Worm (Caenorhabditis elegans) whole organism, L1 larva: ENCODE data around the gene Y6E2A.1.
"Not testable (repeated sequence)": the region's sequence is repeated elsewhere in the genome, so short reads cannot be mapped to it uniquely, and the experiment has no call there.

ENCODE experiments used
- C04F5.9 ChIP-seq: sonication (generic microtip); optimal IDR thresholded peaks from 2 replicates; lab custom pipeline; 2016; ENCODE audit warnings: missing genetic modification characterization, missing compliant biosample characterization
- C16A3.4 ChIP-seq: fragments of 150-350 bp; optimal IDR thresholded peaks from 2 replicates; lab custom pipeline; 2014; ENCODE audit warnings: missing biosample characterization, missing genetic modification characterization
- C34B4.2 ChIP-seq: sonication (generic microtip); optimal IDR thresholded peaks from 2 replicates; lab custom pipeline; 2017; ENCODE audit warnings: mild to moderate bottlenecking, missing genetic modification characterization, missing compliant biosample characterization
- F16B12.6 ChIP-seq: fragments of 150-350 bp; optimal IDR thresholded peaks from 2 replicates; lab custom pipeline; 2014; ENCODE audit warnings: missing biosample characterization, missing genetic modification characterization
- Y116A8C.19 ChIP-seq: sonication (generic microtip); optimal IDR thresholded peaks from 2 replicates; lab custom pipeline; 2016; ENCODE audit warnings: missing compliant biosample characterization, missing genetic modification characterization, borderline replicate concordance
- aha-1 ChIP-seq: fragments of 150-350 bp; optimal IDR thresholded peaks from 2 replicates; lab custom pipeline; 2014; ENCODE audit warnings: missing biosample characterization, missing genetic modification characterization
- ama-1 ChIP-seq: fragments of 150-350 bp; optimal IDR thresholded peaks from 2 replicates; lab custom pipeline; 2014
- blmp-1 ChIP-seq: fragments of 150-350 bp; optimal IDR thresholded peaks from 2 replicates; lab custom pipeline; 2014; ENCODE audit warnings: missing biosample characterization, missing genetic modification characterization
- ceh-8 ChIP-seq: fragments of 200-800 bp; sonication (Bioruptor generic); optimal IDR thresholded peaks from 2 replicates; lab custom pipeline; 2018; ENCODE audit warnings: mild to moderate bottlenecking, missing genetic modification characterization, moderate library complexity, missing compliant biosample characterization
- ceh-88 ChIP-seq: fragments of 200-800 bp; sonication (Bioruptor generic); IDR thresholded peaks from 2 replicates; pipeline ENCODE4 v1.3.6; 2022; ENCODE audit warnings: missing genetic modification characterization, missing compliant biosample characterization
- ces-1 ChIP-seq: fragments of 150-350 bp; optimal IDR thresholded peaks from 2 replicates; lab custom pipeline; 2014; ENCODE audit warnings: missing biosample characterization, missing genetic modification reagents, missing genetic modification characterization
- dsc-1 ChIP-seq: sonication (generic microtip); optimal IDR thresholded peaks from 2 replicates; lab custom pipeline; 2016; ENCODE audit warnings: mild to moderate bottlenecking, missing genetic modification characterization, missing compliant biosample characterization
- efl-1 ChIP-seq, 4 experiments: fragments of 150-350 bp; optimal IDR thresholded peaks in 3 of 4; peaks in 1 of 4; 1 replicate in 1 of 4; 2 replicates in 3 of 4; lab custom pipeline; 2014; ENCODE audit warnings: missing biosample characterization in 2 of 4, missing genetic modification characterization in 2 of 4, missing genetic modification reagents in 2 of 4
- efl-3 ChIP-seq: fragments of 200-800 bp; sonication (Bioruptor generic); optimal IDR thresholded peaks from 2 replicates; lab custom pipeline; 2018; ENCODE audit warnings: mild to moderate bottlenecking, missing genetic modification characterization, missing compliant biosample characterization
- egl-27 ChIP-seq, 2 experiments: fragments of 150-350 bp in 1 of 2; sonication (generic microtip); optimal IDR thresholded peaks; 3 replicates each; lab custom pipeline; 2017 to 2018; ENCODE audit warnings: missing biosample characterization in 2 of 2, missing genetic modification characterization in 2 of 2, missing genetic modification reagents in 2 of 2
- elt-2 ChIP-seq: sonication (generic microtip); optimal IDR thresholded peaks from 2 replicates; lab custom pipeline; 2016; ENCODE audit warnings: missing genetic modification characterization, mild to moderate bottlenecking, inconsistent platforms, missing compliant biosample characterization, missing genetic modification reagents
- elt-3 ChIP-seq, 6 experiments: fragments of 150-350 bp in 1 of 6; sonication (generic microtip); optimal IDR thresholded peaks; 2 replicates each; lab custom pipeline; 2017 to 2018; ENCODE audit warnings: missing biosample characterization in 6 of 6, missing genetic modification characterization in 6 of 6, inconsistent platforms in 1 of 6
- ets-5 ChIP-seq: fragments of 200-800 bp; sonication (Bioruptor generic); IDR thresholded peaks from 2 replicates; pipeline ENCODE4 v1.3.6; 2022; ENCODE audit warnings: missing genetic modification characterization, missing compliant biosample characterization
- hlh-17 ChIP-seq: fragments of 200-800 bp; sonication (Bioruptor generic); optimal IDR thresholded peaks from 2 replicates; lab custom pipeline; 2018; ENCODE audit warnings: missing genetic modification characterization, mild to moderate bottlenecking, missing compliant biosample characterization, moderate library complexity, borderline replicate concordance
- hpl-2 ChIP-seq: fragments of 150-350 bp; optimal IDR thresholded peaks from 2 replicates; lab custom pipeline; 2014; ENCODE audit warnings: missing biosample characterization, missing genetic modification reagents, missing genetic modification characterization
- irx-1 ChIP-seq: sonication (generic microtip); optimal IDR thresholded peaks from 2 replicates; lab custom pipeline; 2016; ENCODE audit warnings: missing genetic modification characterization, missing compliant biosample characterization
- isw-1 ChIP-seq: fragments of 200-800 bp; sonication (Bioruptor generic); IDR thresholded peaks from 2 replicates; pipeline ENCODE4 v1.3.6; 2022; ENCODE audit warnings: missing genetic modification characterization, missing compliant biosample characterization
- jun-1 ChIP-seq: fragments of 150-350 bp; optimal IDR thresholded peaks from 2 replicates; lab custom pipeline; 2014; ENCODE audit warnings: missing biosample characterization, missing genetic modification reagents, missing genetic modification characterization
- lin-14 ChIP-seq: fragments of 200-800 bp; sonication (Bioruptor generic); optimal IDR thresholded peaks from 2 replicates; lab custom pipeline; 2018; ENCODE audit warnings: mild to moderate bottlenecking, missing genetic modification characterization, moderate library complexity, missing compliant biosample characterization
- lin-35 ChIP-seq, 2 experiments: fragments of 150-350 bp; optimal IDR thresholded peaks; 2 replicates each; lab custom pipeline; 2014; ENCODE audit warnings: missing biosample characterization in 2 of 2, missing genetic modification characterization in 2 of 2, missing genetic modification reagents in 2 of 2
- mdl-1 ChIP-seq, 2 experiments: fragments of 150-350 bp; optimal IDR thresholded peaks; 2 replicates each; lab custom pipeline; 2014 to 2017; ENCODE audit warnings: missing biosample characterization in 2 of 2, missing genetic modification characterization in 2 of 2, inconsistent platforms in 1 of 2
- nhr-11 ChIP-seq: fragments of 150-350 bp; optimal IDR thresholded peaks from 2 replicates; lab custom pipeline; 2014; ENCODE audit warnings: missing biosample characterization, missing genetic modification characterization
- nhr-19 ChIP-seq: fragments of 200-800 bp; sonication (Bioruptor generic); conservative IDR thresholded peaks from 2 replicates; pipeline ENCODE4 v1.3.6; 2022; ENCODE audit warnings: missing genetic modification characterization, missing compliant biosample characterization
- nhr-20 ChIP-seq: sonication (generic microtip); optimal IDR thresholded peaks from 2 replicates; lab custom pipeline; 2016; ENCODE audit warnings: mild to moderate bottlenecking, missing genetic modification characterization, missing compliant biosample characterization
- nhr-237 ChIP-seq: fragments of 150-350 bp; optimal IDR thresholded peaks from 2 replicates; lab custom pipeline; 2014; ENCODE audit warnings: missing biosample characterization, missing genetic modification characterization
- nhr-28 ChIP-seq: fragments of 150-350 bp; optimal IDR thresholded peaks from 2 replicates; lab custom pipeline; 2014; ENCODE audit warnings: missing biosample characterization, missing genetic modification characterization
- nhr-71 ChIP-seq: sonication (generic microtip); optimal IDR thresholded peaks from 2 replicates; lab custom pipeline; 2016; ENCODE audit warnings: mild to moderate bottlenecking, missing genetic modification characterization, moderate library complexity, missing compliant biosample characterization
- nhr-85 ChIP-seq: sonication (generic microtip); peaks from one replicate; lab custom pipeline; 2016; ENCODE audit warnings: missing genetic modification characterization, inconsistent platforms, missing compliant biosample characterization
- nhr-90 ChIP-seq: sonication (generic microtip); optimal IDR thresholded peaks from 2 replicates; lab custom pipeline; 2016; ENCODE audit warnings: mild to moderate bottlenecking, missing genetic modification characterization, missing compliant biosample characterization; ENCODE audit not compliant: poor library complexity
- pqm-1 ChIP-seq: sonication (generic microtip); optimal IDR thresholded peaks from 3 replicates; lab custom pipeline; 2017; ENCODE audit warnings: missing biosample characterization, missing genetic modification characterization
- rnt-1 ChIP-seq: sonication (generic microtip); optimal IDR thresholded peaks from 2 replicates; lab custom pipeline; 2016; ENCODE audit warnings: mild to moderate bottlenecking, missing genetic modification characterization, moderate library complexity, missing compliant biosample characterization
- sox-4 ChIP-seq: sonication (generic microtip); optimal IDR thresholded peaks from 2 replicates; lab custom pipeline; 2016; ENCODE audit warnings: missing genetic modification characterization, missing compliant biosample characterization
- sup-37 ChIP-seq: fragments of 200-800 bp; sonication (Bioruptor generic); optimal IDR thresholded peaks from 2 replicates; lab custom pipeline; 2018; ENCODE audit warnings: mild to moderate bottlenecking, missing genetic modification characterization, missing compliant biosample characterization
- tlp-1 ChIP-seq: fragments of 150-350 bp; optimal IDR thresholded peaks from 2 replicates; lab custom pipeline; 2014; ENCODE audit warnings: missing biosample characterization, missing genetic modification characterization
- vab-15 ChIP-seq: sonication (generic microtip); optimal IDR thresholded peaks from 2 replicates; lab custom pipeline; 2017; ENCODE audit warnings: missing genotype, mild to moderate bottlenecking, missing genetic modification characterization, missing compliant biosample characterization
- xbp-1 ChIP-seq: sonication (generic microtip); optimal IDR thresholded peaks from 2 replicates; lab custom pipeline; 2016; ENCODE audit warnings: missing genetic modification characterization, missing compliant biosample characterization
- zag-1 ChIP-seq: fragments of 150-350 bp; optimal IDR thresholded peaks from 2 replicates; lab custom pipeline; 2014; ENCODE audit warnings: missing biosample characterization, missing genetic modification characterization
- ztf-4 ChIP-seq: fragments of 150-350 bp; optimal IDR thresholded peaks from 2 replicates; lab custom pipeline; 2014; ENCODE audit warnings: missing biosample characterization, missing genetic modification characterization

Gene Y6E2A.1

DNA sequence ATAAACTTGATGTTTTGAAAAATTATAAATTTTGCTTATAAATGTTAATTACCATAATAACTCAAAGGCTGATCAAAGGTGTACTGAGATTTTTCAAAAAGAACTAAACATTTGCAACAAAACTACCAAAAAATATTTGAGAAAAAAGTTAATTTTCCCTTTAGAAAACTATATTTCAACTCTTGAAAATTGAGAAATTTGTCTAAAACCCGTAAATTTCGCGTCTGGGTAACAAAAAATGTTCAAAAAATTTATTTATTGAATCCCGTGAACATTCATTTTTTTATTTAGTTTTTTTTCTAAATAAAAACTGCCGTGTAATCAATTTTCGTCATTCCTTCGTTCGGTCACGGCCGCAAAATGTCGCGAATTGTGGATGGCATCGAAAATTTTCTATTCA, 40.2 kb downstream of the Y6E2A.1 start, which contains the start of gene K06B4.15:
K06B4.15 (plus strand) TSS at position 301 of the 400 bp plus-strand sequence.
- not testable (repeated sequence) for TF ChIP-seq ets-5 (GFP tag; lab: Robert Waterston, UW); C16A3.4 (tag; lab: Kevin White, UChicago); jun-1

DNA sequence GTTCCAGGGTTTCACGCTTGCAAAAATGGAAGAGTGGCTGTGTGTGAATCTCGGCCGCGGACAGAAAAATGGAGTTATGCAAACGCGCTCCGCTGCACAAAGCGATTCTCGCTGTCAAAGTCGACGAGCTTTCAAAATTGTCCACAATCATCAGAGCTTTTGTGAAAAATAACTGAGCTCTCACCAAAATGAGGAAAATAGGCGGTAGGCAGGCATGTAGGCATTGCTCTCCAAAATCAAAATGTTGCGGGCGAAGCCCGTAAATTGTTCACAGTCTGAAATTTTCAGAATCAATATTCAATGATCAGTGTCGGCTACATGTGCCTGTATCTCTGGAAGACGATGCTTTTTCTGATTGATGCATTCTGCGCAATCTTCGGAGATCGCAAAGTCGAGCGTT, 41.4 kb downstream of the Y6E2A.1 start, which contains the start of gene K06B4.4:
K06B4.4 (plus strand) TSS at position 301 of the 400 bp plus-strand sequence.
- TF ChIP-seq nhr-90 (tag; lab: Kevin White, UChicago) (no peak), nhr-71 (tag; lab: Kevin White, UChicago) (no peak), zag-1 (tag; lab: Kevin White, UChicago) (no peak), ama-1 (lab: Kevin White, UChicago) (no peak), tlp-1 (tag; lab: Kevin White, UChicago) (no peak), efl-3 (GFP tag; lab: Kevin White, UChicago) (no peak), mdl-1 (tag; optimal IDR thresholded peaks at IDR 0.05; lab: Kevin White, UChicago) (no peak), C16A3.4 (tag; lab: Kevin White, UChicago) (no peak), xbp-1 (tag; lab: Kevin White, UChicago) (no peak), hlh-17 (GFP tag; lab: Kevin White, UChicago) (no peak), rnt-1 (tag; lab: Kevin White, UChicago) (no peak), C34B4.2 (tag; lab: Kevin White, UChicago) (no peak), elt-2 (no peak), sox-4 (tag; lab: Kevin White, UChicago) (no peak), efl-1 (optimal IDR thresholded peaks at IDR 0.05; lab: Kevin White, UChicago) (no peak), efl-1 (GFP tag; optimal IDR thresholded peaks at IDR 0.05 in 1 of 2; lab: Kevin White, UChicago) (no peak), irx-1 (tag; lab: Kevin White, UChicago) (no peak), jun-1 (no peak), hpl-2 (GFP tag; lab: Kevin White, UChicago) (no peak), aha-1 (no peak), C04F5.9 (tag; lab: Kevin White, UChicago) (no peak)

ce11 chrV:15668200-15668599, 42.1 kb downstream of the Y6E2A.1 start, which contains the start of gene F53E4.1:
TSS of gene F53E4.1 (minus strand) at chrV:15668300.
- TF ChIP-seq nhr-28 (tag; lab: Kevin White, UChicago); vab-15; sup-37 (GFP tag; lab: Kevin White, UChicago): not testable (repeated sequence)

ce11 chrV:15666718-15667117, 43.6 kb downstream of the Y6E2A.1 start:
- TF ChIP-seq mdl-1 (tag; optimal IDR thresholded peaks at IDR 0.05; lab: Kevin White, UChicago) (peak in 1 of 2 experiments; percentile 61), lin-35 (GFP tag; optimal IDR thresholded peaks at IDR 0.05; lab: Kevin White, UChicago) (peak in 1 of 2 experiments; percentile 58), nhr-20 (tag; lab: Kevin White, UChicago) (peak; percentile 62), pqm-1 (tag; lab: Kevin White, UChicago) (peak; percentile 13), F16B12.6 (tag; lab: Kevin White, UChicago) (no peak), dsc-1 (no peak), elt-2 (peak; percentile 98), isw-1 (GFP tag; lab: Robert Waterston, UW) (no peak), nhr-90 (tag; lab: Kevin White, UChicago) (peak; percentile 63), lin-14 (no peak), blmp-1 (tag; lab: Kevin White, UChicago) (peak; percentile 46)

- TF ChIP-seq nhr-19 (GFP tag; lab: Robert Waterston, UW) (no peak), ztf-4 (tag; lab: Kevin White, UChicago) (no peak), dsc-1 (no peak), ceh-8 (GFP tag; lab: Kevin White, UChicago) (no peak), vab-15 (no peak), rnt-1 (tag; lab: Kevin White, UChicago) (peak; percentile 58), C34B4.2 (tag; lab: Kevin White, UChicago) (no peak), irx-1 (tag; lab: Kevin White, UChicago) (no peak), ceh-88 (GFP tag; lab: Robert Waterston, UW) (no peak), jun-1 (no peak), elt-3 (tag; optimal IDR thresholded peaks at IDR 0.05; lab: Kevin White, UChicago) (peak in 3 of 6 experiments; percentile 41 to 63 (median 59)), nhr-85 (peak; percentile 89), Y116A8C.19 (tag; lab: Kevin White, UChicago) (no peak), nhr-237 (tag; lab: Kevin White, UChicago) (no peak), ces-1 (GFP tag; lab: Kevin White, UChicago) (no peak), egl-27 (tag; optimal IDR thresholded peaks at IDR 0.05; lab: Kevin White, UChicago) (peak in 1 of 2 experiments; percentile 11), nhr-11 (tag; lab: Kevin White, UChicago) (no peak), ets-5 (GFP tag; lab: Robert Waterston, UW) (no peak)
These were observed 46.1 kb downstream of the Y6E2A.1 start for ce11 chrV:15664053-15664661.
